Worm (Caenorhabditis elegans) whole organism, L3 larva: ENCODE data around the gene cgt-1.

Source experiments
- ceh-16 ChIP-seq: sonication (generic microtip); optimal IDR thresholded peaks from 2 replicates; lab custom pipeline; 2017; ENCODE audit warnings: missing biosample characterization, missing genetic modification characterization
- mdl-1 ChIP-seq: fragments of 150-350 bp; optimal IDR thresholded peaks from 2 replicates; lab custom pipeline; 2014; ENCODE audit warnings: missing biosample characterization, missing genetic modification characterization
- unc-62 ChIP-seq: fragments of 150-350 bp; sonication (generic microtip); optimal IDR thresholded peaks from 4 replicates; lab custom pipeline; 2014; ENCODE audit warnings: missing biosample characterization, missing genetic modification reagents, missing genetic modification characterization
- zag-1 ChIP-seq: fragments of 150-350 bp; optimal IDR thresholded peaks from 2 replicates; lab custom pipeline; 2014; ENCODE audit warnings: missing biosample characterization, missing genetic modification characterization

- TF ChIP-seq mdl-1 (tag; lab: Kevin White, UChicago) (no peak), zag-1 (tag; lab: Kevin White, UChicago) (no peak), unc-62 (no peak), ceh-16 (no peak)
Measured at ce11 chrV:15896671-15897070, 8.0 kb upstream of the cgt-1 start, which contains the start of gene nhr-213.
